Worm (Caenorhabditis elegans): Measurements from ENCODE around the gene pde-12.

DNA sequence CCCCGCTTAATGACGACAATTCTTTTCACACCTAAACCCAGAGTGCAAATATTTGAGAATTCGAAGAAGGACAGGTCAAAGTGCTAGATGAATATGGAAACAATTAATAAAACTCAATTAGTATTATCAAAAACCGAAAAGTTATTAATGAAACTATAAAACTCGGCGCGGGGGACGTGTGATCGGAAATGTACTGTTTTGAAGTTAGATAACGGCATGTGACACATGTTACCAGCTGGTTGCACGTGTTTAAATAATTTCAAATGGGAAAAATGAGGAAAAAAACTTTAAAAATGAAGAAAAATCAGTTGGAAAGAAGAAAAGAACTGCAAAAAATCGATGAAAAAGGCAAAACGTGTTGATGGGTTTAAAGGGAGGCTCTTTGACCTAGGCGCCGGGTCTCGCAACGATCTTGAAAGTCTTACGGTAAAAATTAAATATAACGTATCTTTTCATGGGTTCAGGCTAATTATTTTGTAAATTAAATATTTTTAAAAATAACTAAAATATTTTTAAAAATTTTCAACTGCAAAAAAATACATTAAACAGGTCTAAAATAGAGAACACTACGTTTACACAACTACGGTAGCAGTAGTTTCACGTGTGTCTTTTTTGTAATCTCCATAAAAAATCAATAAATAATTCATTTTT, 24.1 kb downstream of the pde-12 start:
- TF ChIP-seq pes-1 (GFP tag; IDR thresholded peaks at IDR 0.05), result no peak
- TF ChIP-seq ets-7 (tag; optimal IDR thresholded peaks at IDR 0.05), result no peak
- no peak for TF ChIP-seq aly-1 (tag; optimal IDR thresholded peaks at IDR 0.05)
- no peak for TF ChIP-seq ama-1 (optimal IDR thresholded peaks at IDR 0.05)
- TF ChIP-seq hmg-4 (GFP tag; optimal IDR thresholded peaks at IDR 0.05), result no peak
- TF ChIP-seq tbx-37 (GFP tag; conservative IDR thresholded peaks at IDR 0.05), result no peak
- no peak for TF ChIP-seq ceh-13 (GFP tag; optimal IDR thresholded peaks at IDR 0.05)
- TF ChIP-seq tra-4 (tag; optimal IDR thresholded peaks at IDR 0.05), result no peak
- TF ChIP-seq ceh-36 (tag; optimal IDR thresholded peaks at IDR 0.05), result no peak
- TF ChIP-seq hmbx-1 (tag; optimal IDR thresholded peaks at IDR 0.05), result no peak
- no peak for TF ChIP-seq hnd-1 (tag; optimal IDR thresholded peaks at IDR 0.05)
- TF ChIP-seq flt-1 (GFP tag; IDR thresholded peaks at IDR 0.05), result no peak
- no peak for TF ChIP-seq tbx-11 (GFP tag; IDR thresholded peaks at IDR 0.05)

Measured in whole organism, early embryonic.